Worm (Caenorhabditis elegans) whole organism, mixed stage, embryonic: ENCODE data around the gene C23H3.2.

Experiments
- ceh-43 ChIP-seq: fragments of 200-800 bp; sonication (Bioruptor generic); optimal IDR thresholded peaks from 2 replicates; lab custom pipeline; 2018; ENCODE audit warnings: mild to moderate bottlenecking, missing genetic modification characterization, moderate library complexity, missing compliant biosample characterization
- ceh-83 ChIP-seq: fragments of 200-800 bp; sonication (Bioruptor generic); optimal IDR thresholded peaks from 2 replicates; lab custom pipeline; 2018; ENCODE audit warnings: mild to moderate bottlenecking, missing genetic modification characterization, missing compliant biosample characterization
- elt-3 ChIP-seq: fragments of 150-350 bp; optimal IDR thresholded peaks from 2 replicates; lab custom pipeline; 2014; ENCODE audit warnings: missing biosample characterization, missing genetic modification characterization
- ham-2 ChIP-seq: fragments of 200-800 bp; sonication (Bioruptor generic); optimal IDR thresholded peaks from 2 replicates; lab custom pipeline; 2018; ENCODE audit warnings: mild to moderate bottlenecking, missing genetic modification characterization, missing compliant biosample characterization
- lin-13 ChIP-seq: fragments of 150-350 bp; optimal IDR thresholded peaks from 2 replicates; lab custom pipeline; 2014; ENCODE audit warnings: missing biosample characterization, missing genetic modification characterization
- mab-5 ChIP-seq: fragments of 150-350 bp; optimal IDR thresholded peaks from 2 replicates; lab custom pipeline; 2014; ENCODE audit warnings: missing biosample characterization, missing genetic modification characterization
- mls-2 ChIP-seq: sonication (generic microtip); optimal IDR thresholded peaks from 2 replicates; lab custom pipeline; 2016; ENCODE audit warnings: mild to moderate bottlenecking, missing genetic modification characterization, moderate library complexity, missing compliant biosample characterization
- nhr-2 ChIP-seq: fragments of 150-350 bp; optimal IDR thresholded peaks from 2 replicates; lab custom pipeline; 2014; ENCODE audit warnings: missing biosample characterization, missing genetic modification characterization
- nhr-237 ChIP-seq: fragments of 150-350 bp; optimal IDR thresholded peaks from 2 replicates; lab custom pipeline; 2014; ENCODE audit warnings: missing biosample characterization, missing genetic modification characterization
- nhr-28 ChIP-seq: fragments of 150-350 bp; optimal IDR thresholded peaks from 2 replicates; lab custom pipeline; 2014; ENCODE audit warnings: missing biosample characterization, missing genetic modification characterization
- nhr-76 ChIP-seq: sonication (generic microtip); optimal IDR thresholded peaks from 2 replicates; lab custom pipeline; 2017; ENCODE audit warnings: missing biosample characterization, missing genetic modification characterization
- pha-4 ChIP-seq: fragments of 150-350 bp; optimal IDR thresholded peaks from 2 replicates; lab custom pipeline; 2018; ENCODE audit warnings: missing biosample characterization, missing genetic modification reagents, missing genetic modification characterization
- snpc-4 ChIP-seq: fragments of 150-350 bp; optimal IDR thresholded peaks from 2 replicates; lab custom pipeline; 2014; ENCODE audit warnings: missing biosample characterization, missing genetic modification characterization
- unc-62 ChIP-seq: fragments of 150-350 bp; optimal IDR thresholded peaks from 2 replicates; lab custom pipeline; 2014; ENCODE audit warnings: missing biosample characterization, missing genetic modification reagents, missing genetic modification characterization

- no peak for TF ChIP-seq unc-62 (GFP tag; lab: Kevin White, UChicago)
- TF ChIP-seq snpc-4 (tag; lab: Kevin White, UChicago): no peak
- TF ChIP-seq nhr-76: no peak
- TF ChIP-seq mab-5 (tag; lab: Kevin White, UChicago): peak; percentile 16
- TF ChIP-seq lin-13: no peak
- no peak for TF ChIP-seq pha-4 (tag; lab: Kevin White, UChicago)
- peak; percentile 28 for TF ChIP-seq nhr-2 (tag; lab: Kevin White, UChicago)
- no peak for TF ChIP-seq mls-2 (tag; lab: Kevin White, UChicago)
- TF ChIP-seq elt-3: no peak
- no peak for TF ChIP-seq nhr-28 (tag; lab: Kevin White, UChicago)
- peak; percentile 3 for TF ChIP-seq ceh-83
- no peak for TF ChIP-seq ceh-43 (GFP tag; lab: Kevin White, UChicago)
- peak; percentile 34 for TF ChIP-seq nhr-237
- TF ChIP-seq ham-2 (GFP tag; lab: Kevin White, UChicago): no peak
These were observed 37.1 kb downstream of the C23H3.2 start, which contains the start of the genes luc-7L3 and sftb-6 for ce11 chrII:97992-98763.
